Fruit fly (Drosophila melanogaster) whole organism: ENCODE measurements around the gene CG18809.

ENCODE experiments used
- CG8478 ChIP-seq: fragments of >200 bp; optimal IDR thresholded peaks from 2 replicates; lab custom pipeline; 2018; ENCODE audit warnings: inconsistent platforms
- Dll ChIP-seq: fragments of >200 bp; optimal IDR thresholded peaks from 2 replicates; lab custom pipeline; 2017
- EcR ChIP-seq, 2 experiments: fragments of >200 bp; optimal IDR thresholded peaks; 2 replicates each; lab custom pipeline; 2017; ENCODE audit warnings: missing biosample characterization in 2 of 2, missing genetic modification characterization in 2 of 2, missing genetic modification reagents in 2 of 2
- pan ChIP-seq: fragments of >200 bp; optimal IDR thresholded peaks from 2 replicates; lab custom pipeline; 2017
- psq ChIP-seq: fragments of >200 bp; optimal IDR thresholded peaks from 2 replicates; lab custom pipeline; 2017
- usp ChIP-seq: fragments of >200 bp; optimal IDR thresholded peaks from 2 replicates; lab custom pipeline; 2017; ENCODE audit warnings: missing biosample characterization, missing genetic modification characterization, mixed read lengths

The CG18809 gene

DNA sequence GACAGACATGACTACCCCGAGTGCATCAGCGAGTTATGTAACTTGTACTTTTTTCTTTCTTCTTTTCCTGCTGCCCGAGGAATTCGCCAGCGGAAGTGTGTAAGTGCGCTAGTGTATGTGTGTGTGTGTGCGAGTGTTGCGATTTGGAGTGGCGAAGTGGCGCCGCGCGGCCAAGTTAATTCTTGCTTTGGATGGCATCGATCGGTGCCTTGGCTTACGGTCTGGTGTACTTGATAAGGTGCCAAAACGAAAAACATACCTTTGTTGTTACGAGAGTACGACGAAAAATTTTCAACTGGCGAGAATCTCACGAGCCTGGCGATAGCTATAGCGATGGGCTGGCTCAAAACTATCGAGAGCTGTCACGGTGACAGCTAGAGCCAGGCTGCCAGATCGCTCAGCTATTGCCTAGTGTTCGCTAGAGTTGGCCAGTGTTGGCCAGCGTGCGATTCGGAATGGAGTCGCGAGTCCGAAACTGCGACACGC lies at the start of gene CG18809, which contains the start of the genes COX6B, CG33932 and Rpp20:
CG18809 (minus strand) TSS at position 333 of the 486 bp plus-strand sequence.
COX6B (minus strand) TSS at position 333 of the 486 bp plus-strand sequence.
CG33932 (plus strand) TSS at position 429 of the 486 bp plus-strand sequence.
Rpp20 (plus strand) TSS at position 429 of the 486 bp plus-strand sequence.
- TF ChIP-seq usp (no peak), CG8478 (no peak), EcR (GFP tag; optimal IDR thresholded peaks at IDR 0.05; lab: Kevin White, UChicago) (no peak), Dll (no peak), psq (lab: Kevin White, UChicago) (no peak)

- TF ChIP-seq EcR (GFP tag; optimal IDR thresholded peaks at IDR 0.05; lab: Kevin White, UChicago) (no peak), pan (no peak), usp (no peak), psq (lab: Kevin White, UChicago) (no peak), Dll (no peak), CG8478 (no peak)
Measured at dm6 chrX:19792572-19792971, 48.4 kb upstream of the CG18809 start.

DNA sequence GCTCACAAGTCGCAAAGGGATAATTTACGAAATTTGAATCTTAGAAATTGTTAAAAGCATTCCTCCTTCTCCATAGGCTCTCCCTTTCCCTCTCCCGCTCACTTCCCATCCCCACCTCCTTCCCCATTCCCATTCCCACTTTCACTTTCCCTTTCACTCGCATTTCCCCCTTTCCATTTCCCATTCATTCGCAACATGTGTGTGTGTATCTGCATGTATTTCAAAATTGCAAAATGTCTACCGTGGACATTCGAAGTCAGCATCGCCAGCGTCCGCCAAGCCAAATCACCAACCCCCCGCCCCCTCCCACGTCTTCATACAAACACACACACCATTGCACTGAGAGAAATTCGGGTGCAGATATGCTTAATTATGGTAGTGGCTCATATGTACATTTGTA lies 47.7 kb upstream of the CG18809 start:
- TF ChIP-seq CG8478 (no peak), usp (no peak), psq (lab: Kevin White, UChicago) (no peak)

dm6 chrX:19788621-19788944 lies 44.4 kb upstream of the CG18809 start:
- TF ChIP-seq CG8478 (no peak), psq (lab: Kevin White, UChicago) (no peak), usp (no peak), Dll (no peak), pan (no peak)

dm6 chrX:19787921-19788620 lies 43.9 kb upstream of the CG18809 start:
- TF ChIP-seq usp (no peak), psq (lab: Kevin White, UChicago) (no peak), pan (no peak), Dll (no peak), EcR (GFP tag; optimal IDR thresholded peaks at IDR 0.05; lab: Kevin White, UChicago) (no peak), CG8478 (no peak)

- no peak for TF ChIP-seq CG8478
- TF ChIP-seq EcR (GFP tag; optimal IDR thresholded peaks at IDR 0.05; lab: Kevin White, UChicago): no peak
- no peak for TF ChIP-seq psq (lab: Kevin White, UChicago)
- no peak for TF ChIP-seq pan
- no peak for TF ChIP-seq Dll
- no peak for TF ChIP-seq usp
Measured at dm6 chrX:19786823-19787222, 42.7 kb upstream of the CG18809 start.

DNA sequence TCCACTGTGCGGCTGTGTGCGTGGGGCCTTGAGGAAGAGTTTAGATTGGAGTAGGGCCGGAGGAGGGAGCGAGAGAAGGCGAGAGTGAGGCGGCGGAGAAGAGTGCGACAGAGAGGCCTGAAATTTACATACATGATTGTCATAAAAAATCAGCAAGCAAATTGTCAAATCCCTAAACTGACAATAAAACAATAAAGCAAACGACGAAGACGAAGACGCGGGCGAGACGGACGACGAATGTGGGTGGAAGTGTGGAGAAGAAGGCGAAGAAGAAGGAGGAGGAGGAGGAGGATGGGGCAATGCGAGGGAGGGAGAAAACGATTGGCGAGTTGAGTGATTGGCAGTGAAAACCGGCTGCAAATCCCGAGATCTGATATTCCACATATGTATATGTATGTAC lies 41.3 kb upstream of the CG18809 start:
- TF ChIP-seq usp: no peak
- TF ChIP-seq pan: no peak
- no peak for TF ChIP-seq CG8478
- no peak for TF ChIP-seq EcR (GFP tag; optimal IDR thresholded peaks at IDR 0.05; lab: Kevin White, UChicago)
- no peak for TF ChIP-seq psq (lab: Kevin White, UChicago)
- TF ChIP-seq Dll: no peak

- TF ChIP-seq psq (lab: Kevin White, UChicago) (no peak), EcR (GFP tag; optimal IDR thresholded peaks at IDR 0.05; lab: Kevin White, UChicago) (no peak), pan (no peak), Dll (no peak), CG8478 (no peak)
Measured at dm6 chrX:19784875-19785274, 40.7 kb upstream of the CG18809 start.

- no peak for TF ChIP-seq CG8478
- no peak for TF ChIP-seq psq (lab: Kevin White, UChicago)
- no peak for TF ChIP-seq pan
- TF ChIP-seq EcR (GFP tag; optimal IDR thresholded peaks at IDR 0.05; lab: Kevin White, UChicago): no peak
- no peak for TF ChIP-seq Dll
Measured at dm6 chrX:19783457-19783856, 39.3 kb upstream of the CG18809 start, which contains the start of gene zld. zld (minus strand) TSS chrX:19783548.

DNA sequence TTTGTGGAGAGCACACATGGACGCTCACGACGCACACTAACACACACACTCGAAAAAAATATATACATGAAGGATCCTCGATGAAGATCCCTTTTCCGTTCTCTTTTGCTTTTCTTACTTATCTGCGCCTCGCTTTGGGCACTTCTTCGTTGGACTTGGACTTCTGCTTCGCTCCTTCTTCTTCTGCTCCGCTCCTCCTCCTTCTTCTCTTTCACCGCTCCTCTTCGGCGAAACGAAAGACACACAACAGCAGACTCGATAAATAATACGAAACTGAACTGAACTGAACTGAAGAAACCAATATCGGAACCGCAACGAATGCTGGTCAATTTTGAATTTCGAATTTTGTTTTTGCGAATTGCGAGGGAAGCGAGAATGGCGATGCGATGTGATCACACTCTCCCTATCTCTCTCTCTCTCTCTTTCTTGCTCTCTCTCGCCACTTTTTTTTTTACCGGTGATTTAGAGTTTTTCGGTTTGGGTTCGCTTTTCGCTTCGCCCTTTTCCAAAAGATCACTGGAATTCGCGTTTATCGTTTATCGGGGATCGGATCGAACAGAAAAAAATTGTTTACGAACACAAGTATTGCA lies 38.7 kb upstream of the CG18809 start:
- TF ChIP-seq Dll (no peak), pan (no peak), psq (lab: Kevin White, UChicago) (no peak), CG8478 (no peak), usp (no peak), EcR (GFP tag; optimal IDR thresholded peaks at IDR 0.05; lab: Kevin White, UChicago) (no peak)

- no peak for TF ChIP-seq usp
- no peak for TF ChIP-seq CG8478
- TF ChIP-seq Dll: no peak
- no peak for TF ChIP-seq pan
- no peak for TF ChIP-seq EcR (GFP tag; optimal IDR thresholded peaks at IDR 0.05; lab: Kevin White, UChicago)
- no peak for TF ChIP-seq psq (lab: Kevin White, UChicago)
Measured at dm6 chrX:19781861-19782260, 37.7 kb upstream of the CG18809 start.

dm6 chrX:19775055-19775645 lies 31.0 kb upstream of the CG18809 start:
- TF ChIP-seq EcR (GFP tag; optimal IDR thresholded peaks at IDR 0.05; lab: Kevin White, UChicago): no peak
- no peak for TF ChIP-seq usp
- TF ChIP-seq pan: no peak
- TF ChIP-seq CG8478: no peak
- no peak for TF ChIP-seq psq (lab: Kevin White, UChicago)
- no peak for TF ChIP-seq Dll
